Worm (Caenorhabditis elegans) whole organism, mixed stage, embryonic: Measurements from ENCODE around the gene mdf-1.

Experiments used
- M03D4.4 ChIP-seq: sonication (generic microtip); optimal IDR thresholded peaks from 2 replicates; lab custom pipeline; 2017; ENCODE audit warnings: mild to moderate bottlenecking, missing genetic modification characterization, missing compliant biosample characterization
- blmp-1 ChIP-seq: fragments of 150-350 bp; optimal IDR thresholded peaks from 2 replicates; lab custom pipeline; 2014; ENCODE audit warnings: missing biosample characterization, missing genetic modification characterization
- ceh-43 ChIP-seq: fragments of 200-800 bp; sonication (Bioruptor generic); optimal IDR thresholded peaks from 2 replicates; lab custom pipeline; 2018; ENCODE audit warnings: mild to moderate bottlenecking, missing genetic modification characterization, moderate library complexity, missing compliant biosample characterization
- ceh-83 ChIP-seq: fragments of 200-800 bp; sonication (Bioruptor generic); optimal IDR thresholded peaks from 2 replicates; lab custom pipeline; 2018; ENCODE audit warnings: mild to moderate bottlenecking, missing genetic modification characterization, missing compliant biosample characterization
- ces-1 ChIP-seq: fragments of 150-350 bp; optimal IDR thresholded peaks from 2 replicates; lab custom pipeline; 2014; ENCODE audit warnings: missing biosample characterization, missing genetic modification reagents, missing genetic modification characterization
- cnd-1 ChIP-seq: fragments of 200-800 bp; sonication (Bioruptor generic); optimal IDR thresholded peaks from 2 replicates; lab custom pipeline; 2018; ENCODE audit warnings: mild to moderate bottlenecking, missing genetic modification characterization, missing compliant biosample characterization
- drap-1 ChIP-seq: fragments of 200-800 bp; sonication (Bioruptor generic); optimal IDR thresholded peaks from 3 replicates; lab custom pipeline; 2018; ENCODE audit warnings: mild to moderate bottlenecking, missing genetic modification characterization, missing compliant biosample characterization
- elt-1 ChIP-seq: sonication (generic microtip); optimal IDR thresholded peaks from 2 replicates; lab custom pipeline; 2017; ENCODE audit warnings: missing genetic modification characterization, mild to moderate bottlenecking, missing compliant biosample characterization, antibody characterized with exemption, moderate library complexity, borderline replicate concordance; ENCODE audit not compliant: insufficient read depth
- elt-3 ChIP-seq: fragments of 150-350 bp; optimal IDR thresholded peaks from 2 replicates; lab custom pipeline; 2014; ENCODE audit warnings: missing biosample characterization, missing genetic modification characterization
- flh-1 ChIP-seq: fragments of 200-800 bp; sonication (Bioruptor generic); optimal IDR thresholded peaks from 2 replicates; lab custom pipeline; 2018; ENCODE audit warnings: mild to moderate bottlenecking, missing genetic modification characterization, moderate library complexity, missing compliant biosample characterization
- lin-13 ChIP-seq: fragments of 150-350 bp; optimal IDR thresholded peaks from 2 replicates; lab custom pipeline; 2014; ENCODE audit warnings: missing biosample characterization, missing genetic modification characterization
- lin-32 ChIP-seq: fragments of 200-800 bp; sonication (Bioruptor generic); optimal IDR thresholded peaks from 2 replicates; lab custom pipeline; 2018; ENCODE audit warnings: mild to moderate bottlenecking, missing genetic modification characterization, missing compliant biosample characterization
- lsy-2 ChIP-seq: fragments of 150-350 bp; optimal IDR thresholded peaks from 2 replicates; lab custom pipeline; 2014; ENCODE audit warnings: missing biosample characterization, missing genetic modification characterization
- mab-5 ChIP-seq: fragments of 150-350 bp; optimal IDR thresholded peaks from 2 replicates; lab custom pipeline; 2014; ENCODE audit warnings: missing biosample characterization, missing genetic modification characterization
- mep-1 ChIP-seq: fragments of 150-350 bp; optimal IDR thresholded peaks from 2 replicates; lab custom pipeline; 2017; ENCODE audit warnings: missing biosample characterization, missing genetic modification reagents, missing genetic modification characterization, inconsistent platforms
- nhr-12 ChIP-seq: fragments of 150-350 bp; optimal IDR thresholded peaks from 2 replicates; lab custom pipeline; 2014; ENCODE audit warnings: missing biosample characterization, missing genetic modification characterization
- nhr-2 ChIP-seq: fragments of 150-350 bp; optimal IDR thresholded peaks from 2 replicates; lab custom pipeline; 2014; ENCODE audit warnings: missing biosample characterization, missing genetic modification characterization
- nhr-237 ChIP-seq: fragments of 150-350 bp; optimal IDR thresholded peaks from 2 replicates; lab custom pipeline; 2014; ENCODE audit warnings: missing biosample characterization, missing genetic modification characterization
- nhr-28 ChIP-seq: fragments of 150-350 bp; optimal IDR thresholded peaks from 2 replicates; lab custom pipeline; 2014; ENCODE audit warnings: missing biosample characterization, missing genetic modification characterization
- nhr-76 ChIP-seq: sonication (generic microtip); optimal IDR thresholded peaks from 2 replicates; lab custom pipeline; 2017; ENCODE audit warnings: missing biosample characterization, missing genetic modification characterization
- pha-4 ChIP-seq: fragments of 150-350 bp; optimal IDR thresholded peaks from 2 replicates; lab custom pipeline; 2018; ENCODE audit warnings: missing biosample characterization, missing genetic modification reagents, missing genetic modification characterization
- sem-2 ChIP-seq: fragments of 200-800 bp; sonication (Bioruptor generic); optimal IDR thresholded peaks from 2 replicates; lab custom pipeline; 2018; ENCODE audit warnings: mild to moderate bottlenecking, missing genetic modification characterization, missing compliant biosample characterization
- snpc-4 ChIP-seq: fragments of 150-350 bp; optimal IDR thresholded peaks from 2 replicates; lab custom pipeline; 2014; ENCODE audit warnings: missing biosample characterization, missing genetic modification characterization
- sptf-1 ChIP-seq: sonication (generic microtip); optimal IDR thresholded peaks from 2 replicates; lab custom pipeline; 2017; ENCODE audit warnings: mild to moderate bottlenecking, missing genetic modification characterization, moderate library complexity, missing compliant biosample characterization
- tbx-8 ChIP-seq: fragments of 200-800 bp; sonication (Bioruptor generic); optimal IDR thresholded peaks from 2 replicates; lab custom pipeline; 2018; ENCODE audit warnings: mild to moderate bottlenecking, missing genetic modification characterization, moderate library complexity, missing compliant biosample characterization
- unc-120 ChIP-seq: sonication (generic microtip); optimal IDR thresholded peaks from 2 replicates; lab custom pipeline; 2017; ENCODE audit warnings: missing genetic modification characterization, missing compliant biosample characterization; ENCODE audit not compliant: poor library complexity, severe bottlenecking
- unc-39 ChIP-seq: fragments of 150-350 bp; optimal IDR thresholded peaks from 2 replicates; lab custom pipeline; 2014; ENCODE audit warnings: missing biosample characterization, missing genetic modification characterization
- unc-62 ChIP-seq: fragments of 150-350 bp; optimal IDR thresholded peaks from 2 replicates; lab custom pipeline; 2014; ENCODE audit warnings: missing biosample characterization, missing genetic modification reagents, missing genetic modification characterization
- zip-8 ChIP-seq: fragments of 150-350 bp; optimal IDR thresholded peaks from 2 replicates; lab custom pipeline; 2014; ENCODE audit warnings: missing biosample characterization, missing genetic modification characterization
- ztf-11 ChIP-seq: fragments of 150-350 bp; optimal IDR thresholded peaks from 2 replicates; lab custom pipeline; 2014; ENCODE audit warnings: missing biosample characterization, missing genetic modification characterization

The mdf-1 gene

ce11 chrV:9568707-9569106, 24.7 kb upstream of the mdf-1 start, which contains the start of gene F25B3.4:
Gene F25B3.4 (minus strand): TSS chrV:9568807.
- TF ChIP-seq blmp-1 (tag; lab: Kevin White, UChicago) (no peak), nhr-28 (tag; lab: Kevin White, UChicago) (no peak), lin-32 (GFP tag; lab: Kevin White, UChicago) (no peak), nhr-2 (tag; lab: Kevin White, UChicago) (no peak), pha-4 (tag; lab: Kevin White, UChicago) (no peak), nhr-76 (tag; lab: Kevin White, UChicago) (no peak), unc-39 (tag; lab: Kevin White, UChicago) (no peak), flh-1 (no peak), tbx-8 (GFP tag; lab: Kevin White, UChicago) (no peak), sem-2 (GFP tag; lab: Kevin White, UChicago) (no peak)

- TF ChIP-seq M03D4.4 (tag; lab: Kevin White, UChicago) (no peak), snpc-4 (tag; lab: Kevin White, UChicago) (no peak), sem-2 (GFP tag; lab: Kevin White, UChicago) (no peak), sptf-1 (tag; lab: Kevin White, UChicago) (no peak), lin-32 (GFP tag; lab: Kevin White, UChicago) (no peak), drap-1 (GFP tag; lab: Kevin White, UChicago) (no peak), zip-8 (tag; lab: Kevin White, UChicago) (peak; percentile 50)
These were observed 19.6 kb upstream of the mdf-1 start for ce11 chrV:9563585-9563984.

DNA sequence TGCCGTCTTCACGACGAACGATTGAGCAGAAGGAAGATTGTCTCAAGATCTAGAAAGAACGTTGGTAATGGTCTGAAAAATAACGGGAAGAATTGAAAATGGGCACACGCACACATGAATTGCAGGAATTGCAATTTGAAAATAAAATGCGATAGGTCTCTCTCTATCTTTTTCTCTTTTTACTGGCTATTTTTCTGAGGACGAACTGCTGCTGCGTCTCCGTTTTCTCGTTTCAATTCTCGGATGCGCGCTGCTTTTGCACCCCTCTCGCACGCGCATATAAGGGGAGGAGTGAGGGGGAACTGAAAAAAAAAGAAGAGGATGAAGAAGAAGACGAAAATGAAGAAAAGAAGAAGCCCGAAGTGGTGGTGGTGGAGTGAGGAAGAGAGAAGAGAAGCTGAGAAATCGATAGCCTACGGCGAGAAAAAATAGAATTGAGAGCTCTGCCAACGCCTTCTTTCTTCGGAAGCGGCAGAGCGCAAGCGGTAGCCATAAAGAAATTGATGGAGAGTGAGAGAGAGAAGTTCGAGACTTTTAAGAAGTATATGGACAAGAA, 17.7 kb upstream of the mdf-1 start, which contains the start of gene rgef-1:
Gene rgef-1, minus strand, starts transcription at position 51 of the 556 bp plus-strand sequence.
- TF ChIP-seq lin-32 (GFP tag; lab: Kevin White, UChicago) (no peak), lsy-2 (no peak), unc-62 (GFP tag; lab: Kevin White, UChicago) (no peak), ztf-11 (no peak), sptf-1 (tag; lab: Kevin White, UChicago) (peak; percentile 5), ceh-83 (GFP tag; lab: Kevin White, UChicago) (no peak), nhr-12 (tag; lab: Kevin White, UChicago) (no peak), pha-4 (tag; lab: Kevin White, UChicago) (no peak), ces-1 (GFP tag; lab: Kevin White, UChicago) (peak; percentile 91), ceh-43 (GFP tag; lab: Kevin White, UChicago) (no peak)
- TF ChIP-seq, all 35 proteins: peak for 2

- TF ChIP-seq elt-1 (tag; lab: Kevin White, UChicago) (no peak), cnd-1 (tag; lab: Kevin White, UChicago) (no peak), elt-3 (tag; lab: Kevin White, UChicago) (no peak)
These were observed 12.6 kb upstream of the mdf-1 start for ce11 chrV:9556668-9557067.

DNA sequence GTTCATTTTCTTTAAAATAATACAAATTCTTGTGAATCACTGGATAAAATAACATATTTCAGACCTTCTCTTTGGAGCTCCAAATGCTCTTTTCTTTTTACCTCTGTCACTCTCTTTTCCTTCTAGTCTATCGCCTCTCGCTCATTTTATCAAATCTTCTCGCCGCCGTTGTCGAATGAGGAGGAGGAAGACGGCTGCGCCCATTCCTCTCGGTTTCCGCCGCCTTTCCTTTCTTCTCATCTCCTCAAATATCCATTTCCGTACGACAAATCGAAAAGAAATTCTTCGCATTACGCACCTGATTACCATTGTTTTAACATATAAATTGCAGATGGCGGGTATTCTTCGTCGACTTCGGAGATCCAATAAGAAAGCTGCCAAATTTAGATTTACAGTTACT, 6.3 kb upstream of the mdf-1 start, which contains the start of gene ehbp-1:
Gene ehbp-1, plus strand, starts transcription at position 332 of the 400 bp plus-strand sequence.
- TF ChIP-seq sptf-1 (tag; lab: Kevin White, UChicago) (no peak), unc-120 (tag; lab: Kevin White, UChicago) (peak; percentile 58), ces-1 (GFP tag; lab: Kevin White, UChicago) (peak; percentile 78)

DNA sequence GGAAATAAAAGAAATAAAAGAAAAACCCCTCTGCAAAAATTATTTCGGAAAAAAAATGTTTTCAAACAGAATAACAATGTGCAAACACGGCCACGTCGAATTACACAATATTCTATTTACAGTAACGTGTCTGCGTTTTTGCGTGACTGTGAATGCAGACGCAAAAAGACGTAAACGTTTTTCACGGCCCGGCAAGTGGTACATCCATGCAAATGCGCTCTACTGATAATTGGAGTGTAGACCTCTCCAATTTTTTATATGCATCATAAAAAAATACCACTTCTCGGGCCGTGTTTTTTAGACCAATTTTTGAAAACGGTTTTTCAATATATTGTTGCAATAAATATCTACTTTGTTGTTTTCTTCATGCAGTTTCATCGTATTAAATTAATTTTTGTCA, 5.4 kb upstream of the mdf-1 start, which contains the start of gene nstp-10:
Gene nstp-10, minus strand, starts transcription at position 378 of the 400 bp plus-strand sequence.
- TF ChIP-seq M03D4.4 (tag; lab: Kevin White, UChicago) (no peak), lin-13 (peak; percentile 47), sptf-1 (tag; lab: Kevin White, UChicago) (no peak), nhr-237 (tag; lab: Kevin White, UChicago) (peak; percentile 8), mab-5 (tag; lab: Kevin White, UChicago) (no peak), blmp-1 (tag; lab: Kevin White, UChicago) (no peak), pha-4 (tag; lab: Kevin White, UChicago) (no peak), lsy-2 (peak; percentile 84), mep-1 (tag; lab: Kevin White, UChicago) (peak; percentile 81), ces-1 (GFP tag; lab: Kevin White, UChicago) (peak; percentile 28)
